Fruit fly (Drosophila melanogaster) whole organism, embryonic: ENCODE results near the gene SC35.

Experiments
- Antp ChIP-seq: fragments of 200-800 bp; sonication (Bioruptor generic); optimal IDR thresholded peaks from 3 replicates; lab custom pipeline; 2016; ENCODE audit warnings: missing biosample characterization, missing genetic modification characterization
- C15 ChIP-seq: fragments of 200-800 bp; sonication (Bioruptor generic); IDR thresholded peaks from 3 replicates; pipeline ENCODE4 v1.3.6; 2022; ENCODE audit warnings: missing biosample characterization, missing genetic modification characterization
- CG10431 ChIP-seq: fragments of 200-800 bp; sonication (Bioruptor generic); optimal IDR thresholded peaks from 3 replicates; lab custom pipeline; 2018; ENCODE audit warnings: missing biosample characterization, mild to moderate bottlenecking, missing genetic modification characterization
- CG10462 ChIP-seq: fragments of 200-800 bp; sonication (Bioruptor generic); optimal IDR thresholded peaks from 2 replicates; lab custom pipeline; 2016; ENCODE audit warnings: missing biosample characterization, missing genetic modification characterization
- CG12155 ChIP-seq: fragments of 200-800 bp; sonication (Bioruptor generic); optimal IDR thresholded peaks from 3 replicates; lab custom pipeline; 2016; ENCODE audit warnings: missing biosample characterization, missing genetic modification characterization
- CG12219 ChIP-seq: fragments of 200-800 bp; sonication (Bioruptor generic); optimal IDR thresholded peaks from 3 replicates; lab custom pipeline; 2018; ENCODE audit warnings: missing biosample characterization, mild to moderate bottlenecking, missing genetic modification characterization
- CG12769 ChIP-seq: fragments of 200-800 bp; sonication (Bioruptor generic); optimal IDR thresholded peaks from 2 replicates; lab custom pipeline; 2019; ENCODE audit warnings: missing biosample characterization, mild to moderate bottlenecking, missing genetic modification characterization, moderate library complexity
- CG15479 ChIP-seq: fragments of 200-800 bp; sonication (Bioruptor generic); optimal IDR thresholded peaks from 3 replicates; lab custom pipeline; 2019; ENCODE audit warnings: missing biosample characterization, mild to moderate bottlenecking, missing genetic modification characterization, moderate library complexity
- CG15601 ChIP-seq: fragments of 200-800 bp; sonication (Bioruptor generic); optimal IDR thresholded peaks from 3 replicates; lab custom pipeline; 2019; ENCODE audit warnings: missing biosample characterization, mild to moderate bottlenecking, missing genetic modification characterization, moderate library complexity
- CG18011 ChIP-seq: fragments of 200-800 bp; sonication (Bioruptor generic); optimal IDR thresholded peaks from 2 replicates; lab custom pipeline; 2017; ENCODE audit warnings: missing biosample characterization, missing genetic modification characterization, mild to moderate bottlenecking, moderate library complexity, missing genotype
- CG18599 ChIP-seq: fragments of 200-800 bp; sonication (Bioruptor generic); optimal IDR thresholded peaks from 3 replicates; lab custom pipeline; 2017; ENCODE audit warnings: missing biosample characterization, missing genetic modification characterization, mild to moderate bottlenecking, moderate library complexity, missing genetic modification reagents
- CG31441 ChIP-seq: fragments of 200-800 bp; sonication (Bioruptor generic); IDR thresholded peaks from 2 replicates; pipeline ENCODE4 v1.3.6; 2022; ENCODE audit warnings: missing biosample characterization, missing genetic modification characterization
- CG32532 ChIP-seq: fragments of 200-800 bp; sonication (Bioruptor generic); IDR thresholded peaks from 2 replicates; pipeline ENCODE4 v1.3.6; 2022; ENCODE audit warnings: missing biosample characterization, missing genetic modification characterization
- CG3281 ChIP-seq: fragments of 200-800 bp; sonication (Bioruptor generic); optimal IDR thresholded peaks from 3 replicates; lab custom pipeline; 2017; ENCODE audit warnings: missing biosample characterization, mild to moderate bottlenecking, missing genetic modification characterization
- CG34422 ChIP-seq: fragments of 200-800 bp; sonication (Bioruptor generic); IDR thresholded peaks from 3 replicates; pipeline ENCODE4 v1.3.6; 2022; ENCODE audit warnings: missing biosample characterization, missing genetic modification characterization
- CG3847 ChIP-seq: fragments of 200-800 bp; sonication (Bioruptor generic); IDR thresholded peaks from 2 replicates; pipeline ENCODE4 v1.3.6; 2022; ENCODE audit warnings: missing biosample characterization, missing genetic modification characterization
- CG42726 ChIP-seq: fragments of 200-800 bp; sonication (Bioruptor generic); IDR thresholded peaks from 2 replicates; pipeline ENCODE4 v1.3.6; 2022; ENCODE audit warnings: missing biosample characterization, missing genetic modification characterization; ENCODE audit not compliant: partially characterized antibody
- CG8089 ChIP-seq: fragments of 200-800 bp; sonication (Bioruptor generic); optimal IDR thresholded peaks from 3 replicates; lab custom pipeline; 2016; ENCODE audit warnings: missing biosample characterization, missing genetic modification characterization
- CG8944 ChIP-seq: fragments of 200-800 bp; sonication (Bioruptor generic); optimal IDR thresholded peaks from 3 replicates; lab custom pipeline; 2016; ENCODE audit warnings: missing biosample characterization, missing genetic modification characterization
- CG9817 ChIP-seq: fragments of 200-800 bp; sonication (Bioruptor generic); optimal IDR thresholded peaks from 2 replicates; lab custom pipeline; 2018; ENCODE audit warnings: missing biosample characterization, mild to moderate bottlenecking, missing genetic modification characterization, moderate library complexity
- CG9932 ChIP-seq: fragments of 200-800 bp; sonication (Bioruptor generic); IDR thresholded peaks from 2 replicates; pipeline ENCODE4 v1.3.6; 2022; ENCODE audit warnings: missing biosample characterization, missing genetic modification characterization
- Dll ChIP-seq: fragments of 200-800 bp; sonication (Bioruptor generic); IDR thresholded peaks from 4 replicates; pipeline ENCODE4 v1.3.6; 2022; ENCODE audit warnings: missing biosample characterization, missing genetic modification characterization; ENCODE audit not compliant: partially characterized antibody
- Ets65A ChIP-seq: fragments of 200-800 bp; sonication (Bioruptor generic); peaks from one replicate; lab custom pipeline; 2016; ENCODE audit warnings: missing biosample characterization, missing genetic modification characterization
- HHEX ChIP-seq: fragments of 200-800 bp; sonication (Bioruptor generic); optimal IDR thresholded peaks from 3 replicates; lab custom pipeline; 2017; ENCODE audit warnings: missing biosample characterization, mild to moderate bottlenecking, missing genetic modification characterization, missing genetic modification reagents
- Jarid2 ChIP-seq: fragments of 200-800 bp; sonication (Bioruptor generic); optimal IDR thresholded peaks from 3 replicates; lab custom pipeline; 2017; ENCODE audit warnings: mild to moderate bottlenecking, missing biosample characterization, missing genetic modification reagents, missing genetic modification characterization
- MBD-R2 ChIP-seq: fragments of 200-800 bp; sonication (Bioruptor generic); IDR thresholded peaks from 2 replicates; pipeline ENCODE4 v1.3.6; 2022; ENCODE audit warnings: missing biosample characterization, missing genetic modification characterization
- MTF-1 ChIP-seq: fragments of 200-800 bp; sonication (Bioruptor generic); optimal IDR thresholded peaks from 2 replicates; lab custom pipeline; 2018; ENCODE audit warnings: missing biosample characterization, mild to moderate bottlenecking, missing genetic modification characterization, borderline replicate concordance
- Meics ChIP-seq: fragments of 200-800 bp; sonication (Bioruptor generic); optimal IDR thresholded peaks from 2 replicates; lab custom pipeline; 2017; ENCODE audit warnings: missing biosample characterization, mild to moderate bottlenecking, missing genetic modification characterization
- Neu2 ChIP-seq: fragments of 200-800 bp; sonication (Bioruptor generic); optimal IDR thresholded peaks from 3 replicates; lab custom pipeline; 2016; ENCODE audit warnings: missing biosample characterization, missing genetic modification characterization, borderline replicate concordance
- NfI ChIP-seq: fragments of 200-800 bp; sonication (Bioruptor generic); optimal IDR thresholded peaks from 3 replicates; lab custom pipeline; 2018; ENCODE audit warnings: missing biosample characterization, mild to moderate bottlenecking, missing genetic modification characterization, moderate library complexity
- Sry-δ ChIP-seq: fragments of 200-800 bp; sonication (Bioruptor generic); optimal IDR thresholded peaks from 2 replicates; lab custom pipeline; 2016; ENCODE audit warnings: missing biosample characterization, missing genetic modification characterization
- Stat92E ChIP-seq, 3 experiments: fragments of >200 bp in 2 of 3; fragments of 200-800 bp in 1 of 3; sonication (Bioruptor generic) in 1 of 3; optimal IDR thresholded peaks; 2 replicates each; lab custom pipeline; 2017 to 2019; ENCODE audit warnings: missing biosample characterization in 3 of 3, missing genetic modification characterization in 3 of 3, mild to moderate bottlenecking in 1 of 3, moderate library complexity in 1 of 3
- bigmax ChIP-seq: fragments of 200-800 bp; sonication (Bioruptor generic); optimal IDR thresholded peaks from 2 replicates; lab custom pipeline; 2018; ENCODE audit warnings: missing biosample characterization, mild to moderate bottlenecking, missing genetic modification characterization
- bowl ChIP-seq: fragments of 200-800 bp; sonication (Bioruptor generic); IDR thresholded peaks from 2 replicates; pipeline ENCODE4 v1.3.6; 2022; ENCODE audit warnings: missing biosample characterization, missing genetic modification characterization
- croc ChIP-seq: fragments of 200-800 bp; sonication (Bioruptor generic); conservative IDR thresholded peaks from 3 replicates; pipeline ENCODE4 v1.3.6; 2022; ENCODE audit warnings: missing biosample characterization, missing genetic modification characterization
- cwo ChIP-seq: fragments of 200-800 bp; sonication (Bioruptor generic); optimal IDR thresholded peaks from 3 replicates; lab custom pipeline; 2017; ENCODE audit warnings: missing biosample characterization, missing genetic modification characterization, mild to moderate bottlenecking, moderate library complexity, missing genetic modification reagents
- dpn ChIP-seq, 2 experiments: fragments of 200-800 bp; sonication (Bioruptor generic); optimal IDR thresholded peaks; 3 replicates each; lab custom pipeline; 2016; ENCODE audit warnings: missing biosample characterization in 2 of 2, missing genetic modification characterization in 2 of 2
- mam ChIP-seq: fragments of 200-800 bp; sonication (Bioruptor generic); optimal IDR thresholded peaks from 3 replicates; lab custom pipeline; 2016; ENCODE audit warnings: missing biosample characterization, missing genetic modification characterization
- pnt ChIP-seq: fragments of 200-800 bp; sonication (Bioruptor generic); optimal IDR thresholded peaks from 3 replicates; lab custom pipeline; 2016; ENCODE audit warnings: missing biosample characterization, missing genetic modification characterization
- pzg ChIP-seq: fragments of 200-800 bp; sonication (Bioruptor generic); optimal IDR thresholded peaks from 3 replicates; lab custom pipeline; 2018; ENCODE audit warnings: missing biosample characterization, mild to moderate bottlenecking, missing genetic modification characterization, moderate library complexity
- salm ChIP-seq: fragments of 200-800 bp; sonication (Bioruptor generic); optimal IDR thresholded peaks from 2 replicates; lab custom pipeline; 2018; ENCODE audit warnings: missing biosample characterization, mild to moderate bottlenecking, missing genetic modification characterization
- sens-2 ChIP-seq: fragments of 200-800 bp; sonication (Bioruptor generic); IDR thresholded peaks from 2 replicates; pipeline ENCODE4 v1.3.6; 2022; ENCODE audit warnings: missing biosample characterization, missing genetic modification characterization
- slou ChIP-seq: fragments of 200-800 bp; sonication (Bioruptor generic); optimal IDR thresholded peaks from 3 replicates; lab custom pipeline; 2016; ENCODE audit warnings: missing biosample characterization, missing genetic modification characterization
- so ChIP-seq: fragments of 200-800 bp; sonication (Bioruptor generic); IDR thresholded peaks from 3 replicates; pipeline ENCODE4 v1.3.6; 2022; ENCODE audit warnings: missing biosample characterization, missing genetic modification characterization
- sob ChIP-seq: fragments of 200-800 bp; sonication (Bioruptor generic); IDR thresholded peaks from 2 replicates; pipeline ENCODE4 v1.3.6; 2022; ENCODE audit warnings: missing biosample characterization, missing genetic modification characterization
- wek ChIP-seq: fragments of 200-800 bp; sonication (Bioruptor generic); optimal IDR thresholded peaks from 3 replicates; lab custom pipeline; 2018; ENCODE audit warnings: missing biosample characterization, mild to moderate bottlenecking, missing genetic modification characterization, moderate library complexity
- z ChIP-seq: fragments of 200-800 bp; sonication (Bioruptor generic); IDR thresholded peaks from 3 replicates; pipeline ENCODE4 v1.3.6; 2022; ENCODE audit warnings: missing biosample characterization, missing genetic modification characterization

SC35 gene

DNA sequence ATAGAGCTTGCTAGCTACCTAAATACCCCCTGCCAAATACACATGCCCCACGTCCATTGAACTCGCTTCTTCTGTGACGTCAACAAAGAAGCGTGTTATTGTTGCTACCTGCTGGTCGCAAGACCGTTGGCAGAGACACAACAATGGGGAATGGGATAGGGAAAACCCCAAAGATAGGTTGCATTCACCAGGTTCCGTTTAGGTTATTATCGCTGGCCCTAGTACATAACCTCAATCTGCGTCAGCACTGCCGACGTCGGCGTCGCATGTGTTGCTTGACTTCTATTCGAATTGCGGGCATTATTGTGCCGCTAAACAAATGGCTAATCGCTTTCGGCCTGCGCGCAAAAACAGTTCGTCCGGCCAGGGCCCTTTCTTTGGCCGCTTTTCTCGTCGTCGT, 963 bp upstream of the SC35 start (continued):
- TF ChIP-seq CG12769 (peak; percentile 11), croc (no peak), CG34422 (GFP tag; lab: Robert Waterston, UW) (peak; percentile 51; the same call in 1 of the 3 replicates), pzg (GFP tag; lab: Kevin White, UChicago) (peak; percentile 5), slou (GFP tag; lab: Kevin White, UChicago) (no peak), CG12219 (GFP tag; lab: Kevin White, UChicago) (no peak), Jarid2 (GFP tag; lab: Kevin White, UChicago) (no peak), bowl (no peak), bigmax (GFP tag; lab: Kevin White, UChicago) (peak; percentile 98), so (GFP tag; lab: Robert Waterston, UW) (no peak), MBD-R2 (GFP tag; lab: Robert Waterston, UW) (peak; percentile 28; the same call in 1 of the 2 replicates), CG15479 (GFP tag; lab: Kevin White, UChicago) (peak; percentile 84)

DNA sequence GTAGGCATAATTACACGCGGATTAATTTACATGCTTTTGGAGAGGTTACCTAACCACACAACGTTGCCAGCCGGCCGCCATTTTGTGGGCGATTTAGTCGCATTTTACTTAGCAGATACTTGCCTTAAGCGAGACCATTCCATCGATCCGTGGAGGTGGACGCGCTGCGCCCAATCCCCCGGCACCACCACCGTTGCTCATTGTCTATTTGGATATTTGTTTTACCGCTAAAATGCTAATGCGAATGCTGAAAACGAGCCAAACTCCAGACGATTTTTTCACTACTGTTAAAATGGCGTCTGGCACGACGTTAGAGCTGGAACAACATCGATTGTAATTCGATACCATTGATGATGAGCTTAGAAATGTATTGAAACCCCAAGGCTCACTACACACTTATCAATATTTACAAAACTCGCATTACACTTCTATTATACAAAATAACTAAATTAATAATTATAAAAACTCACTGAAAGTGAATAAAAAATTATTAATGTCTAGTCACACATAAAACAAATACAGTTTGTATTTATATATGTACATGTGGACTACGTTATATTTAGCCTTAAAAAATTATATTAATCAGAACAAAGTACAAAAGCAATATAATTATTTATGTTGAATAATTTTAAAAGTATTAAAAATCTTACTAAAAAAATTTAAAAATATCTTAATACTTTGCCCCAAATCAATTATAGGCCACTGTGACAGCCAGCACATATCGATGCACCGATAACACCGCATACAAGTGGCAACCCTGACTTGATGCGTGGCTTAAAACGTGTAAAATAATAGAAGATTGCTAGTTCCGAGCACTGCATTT, 542 bp downstream of the SC35 start, which contains the start of gene eRF3:
Gene eRF3, plus strand, starts transcription at position 741 of the 823 bp plus-strand sequence.
- TF ChIP-seq sens-2 (GFP tag; lab: Robert Waterston, UW) (0 out of 2 replicates have a peak, but pooled peaks have one; percentile 35), CG42726 (GFP tag; lab: Robert Waterston, UW) (no peak), CG15601 (peak; percentile 81), CG32532 (GFP tag; lab: Robert Waterston, UW) (peak; percentile 82), CG10462 (peak; percentile 0), C15 (GFP tag; lab: Robert Waterston, UW) (0 out of 3 replicates have a peak, but pooled peaks have one; percentile 33), NfI (GFP tag; lab: Kevin White, UChicago) (peak; percentile 62), CG18011 (GFP tag; lab: Kevin White, UChicago) (peak; percentile 9), HHEX (GFP tag; lab: Kevin White, UChicago) (peak; percentile 55), cwo (peak; percentile 57), CG18599 (GFP tag; lab: Kevin White, UChicago) (peak; percentile 46), CG8089 (GFP tag; lab: Kevin White, UChicago) (no peak), Sry-δ (GFP tag; lab: Kevin White, UChicago) (peak; percentile 76), Dll (peak; percentile 39; the same call in 2 of the 4 replicates), CG12155 (GFP tag; lab: Kevin White, UChicago) (peak; percentile 56), Meics (GFP tag; lab: Kevin White, UChicago) (peak; percentile 81), MTF-1 (GFP tag; lab: Kevin White, UChicago) (no peak), salm (tag; lab: Kevin White, UChicago) (no peak), wek (peak; percentile 31), CG10431 (GFP tag; lab: Kevin White, UChicago) (peak; percentile 53), CG9932 (GFP tag; lab: Robert Waterston, UW) (peak; percentile 85), CG3281 (GFP tag; lab: Kevin White, UChicago) (peak; percentile 58), z (no peak), CG8944 (GFP tag; lab: Kevin White, UChicago) (no peak), sob (peak; percentile 68; the same call in 1 of the 2 replicates), Ets65A (GFP tag; lab: Kevin White, UChicago) (peak; percentile 24), CG9817 (tag; lab: Kevin White, UChicago) (peak; percentile 81), Stat92E (GFP tag; optimal IDR thresholded peaks at IDR 0.05; lab: Kevin White, UChicago) (no peak), dpn (GFP tag; optimal IDR thresholded peaks at IDR 0.05; lab: Kevin White, UChicago) (peak in 1 of 2 experiments; percentile 75), CG3847 (peak; percentile 78), pnt (GFP tag; lab: Kevin White, UChicago) (no peak), CG31441 (GFP tag; lab: Robert Waterston, UW) (peak; percentile 88), Antp (GFP tag; lab: Kevin White, UChicago) (no peak), Neu2 (GFP tag; lab: Kevin White, UChicago) (no peak), mam (no peak)
